Fruit fly (Drosophila melanogaster) whole organism: ENCODE data around the gene CG16790.

ENCODE experiments used
- CG8478 ChIP-seq: fragments of >200 bp; optimal IDR thresholded peaks from 2 replicates; lab custom pipeline; 2018; ENCODE audit warnings: inconsistent platforms
- Dll ChIP-seq: fragments of >200 bp; optimal IDR thresholded peaks from 2 replicates; lab custom pipeline; 2017
- EcR ChIP-seq, 2 experiments: fragments of >200 bp; optimal IDR thresholded peaks; 2 replicates each; lab custom pipeline; 2017; ENCODE audit warnings: missing biosample characterization in 2 of 2, missing genetic modification characterization in 2 of 2, missing genetic modification reagents in 2 of 2
- pan ChIP-seq: fragments of >200 bp; optimal IDR thresholded peaks from 2 replicates; lab custom pipeline; 2017
- psq ChIP-seq: fragments of >200 bp; optimal IDR thresholded peaks from 2 replicates; lab custom pipeline; 2017
- usp ChIP-seq: fragments of >200 bp; optimal IDR thresholded peaks from 2 replicates; lab custom pipeline; 2017; ENCODE audit warnings: missing biosample characterization, missing genetic modification characterization, mixed read lengths

The CG16790 gene

DNA sequence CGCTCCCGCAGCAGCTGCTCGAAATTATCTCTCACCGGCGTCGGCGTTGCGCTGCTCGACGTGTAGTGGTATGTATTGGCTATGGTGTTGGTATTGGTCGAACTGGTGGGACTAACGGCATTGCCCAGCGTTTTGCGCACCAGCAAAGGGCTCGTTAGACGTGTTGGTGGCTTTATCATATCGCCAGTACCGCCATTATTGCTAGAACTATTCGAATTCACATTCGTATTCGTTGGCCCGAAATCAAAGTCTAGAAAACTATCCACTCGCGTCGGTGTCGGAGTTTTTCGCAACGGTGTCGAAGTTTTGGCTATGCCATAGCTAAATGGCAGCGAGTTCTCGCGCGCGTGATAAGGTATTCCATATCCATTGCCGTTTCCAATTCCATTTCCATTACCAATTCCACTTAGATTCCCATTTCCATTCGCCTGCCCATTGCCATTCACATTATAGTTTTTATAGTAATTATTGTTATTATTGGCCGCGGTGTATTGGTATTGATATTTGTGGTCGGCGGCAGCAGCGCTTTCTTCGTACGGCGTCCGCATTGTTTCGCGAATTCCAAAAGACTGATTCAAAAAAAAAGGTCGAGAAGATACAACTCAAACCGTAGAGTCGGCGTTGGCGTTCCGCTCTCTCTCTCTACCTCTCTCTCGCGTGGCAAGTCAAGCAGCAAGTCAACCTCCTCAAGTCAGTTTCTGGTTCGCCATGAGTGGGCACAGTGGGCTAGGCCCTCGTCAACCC is 37.4 kb downstream of the CG16790 start, which contains the start of gene by:
Gene by (minus strand): TSS at position 575 of the 744 bp plus-strand sequence.
- TF ChIP-seq usp (GFP tag; lab: Kevin White, UChicago), result no peak
- peak; percentile 73 for TF ChIP-seq Dll (lab: Kevin White, UChicago)
- TF ChIP-seq CG8478 (lab: Kevin White, UChicago), result no peak

DNA sequence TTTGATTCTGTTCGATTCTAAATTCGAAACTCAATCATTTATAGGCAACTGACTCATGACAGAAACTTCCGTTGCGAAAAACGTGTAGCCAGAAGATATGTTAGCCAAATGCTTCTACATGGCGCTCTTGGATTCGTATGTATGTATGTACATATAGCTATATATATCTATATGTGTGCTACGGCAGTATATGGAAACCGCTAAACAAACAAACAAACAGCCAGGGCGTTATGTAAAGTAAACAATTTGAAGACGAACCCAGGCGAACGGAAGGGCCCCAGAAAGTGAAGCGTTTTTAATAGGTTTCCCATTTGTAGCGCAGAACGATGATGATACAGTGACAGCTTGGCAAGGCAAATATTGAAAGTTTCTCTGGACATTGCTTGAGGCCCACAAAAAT is 40.1 kb downstream of the CG16790 start:
- TF ChIP-seq Dll (lab: Kevin White, UChicago) (no peak), pan (lab: Kevin White, UChicago) (no peak), usp (GFP tag; lab: Kevin White, UChicago) (no peak), EcR (GFP tag; optimal IDR thresholded peaks at IDR 0.05; lab: Kevin White, UChicago) (no peak), psq (lab: Kevin White, UChicago) (no peak), CG8478 (lab: Kevin White, UChicago) (no peak)

- TF ChIP-seq Dll (lab: Kevin White, UChicago) (no peak), usp (GFP tag; lab: Kevin White, UChicago) (no peak), pan (lab: Kevin White, UChicago) (no peak), EcR (GFP tag; optimal IDR thresholded peaks at IDR 0.05; lab: Kevin White, UChicago) (no peak), psq (lab: Kevin White, UChicago) (no peak), CG8478 (lab: Kevin White, UChicago) (no peak)
Measured at dm6 chr3R:9529387-9529897, 40.6 kb downstream of the CG16790 start.

- no peak for TF ChIP-seq EcR (GFP tag; optimal IDR thresholded peaks at IDR 0.05; lab: Kevin White, UChicago)
- no peak for TF ChIP-seq usp (GFP tag; lab: Kevin White, UChicago)
- TF ChIP-seq CG8478 (lab: Kevin White, UChicago), result no peak
- no peak for TF ChIP-seq Dll (lab: Kevin White, UChicago)
- TF ChIP-seq psq (lab: Kevin White, UChicago), result no peak
- TF ChIP-seq pan (lab: Kevin White, UChicago), result no peak
Measured at dm6 chr3R:9527907-9528842, 41.8 kb downstream of the CG16790 start.
